Worm (Caenorhabditis elegans): ENCODE measurements around the gene F20D6.9.

DNA sequence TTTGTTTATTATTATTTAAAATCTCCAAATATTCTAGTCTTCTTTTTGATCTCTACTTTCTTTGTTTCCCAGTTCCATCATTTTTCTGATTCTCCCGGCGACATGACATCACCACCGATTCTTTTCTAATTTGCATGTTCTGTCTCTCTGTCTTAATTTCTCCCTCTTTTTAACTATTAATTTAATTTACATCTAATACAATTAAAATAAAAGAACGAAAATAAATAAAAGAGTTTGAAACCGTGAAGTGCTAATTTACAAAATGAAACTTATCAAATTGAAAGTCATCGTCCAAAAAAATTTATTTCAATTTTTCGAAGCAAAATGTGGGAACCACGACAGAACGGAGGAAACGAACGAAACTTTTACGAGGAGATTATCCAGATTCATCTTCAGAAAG lies 17.6 kb downstream of the F20D6.9 start, which contains the start of gene F20D6.6:
- no peak for TF ChIP-seq ets-7 (tag; optimal IDR thresholded peaks at IDR 0.05)
- TF ChIP-seq B0310.2 (tag; optimal IDR thresholded peaks at IDR 0.05) = no peak
- TF ChIP-seq hnd-1 (tag; optimal IDR thresholded peaks at IDR 0.05) = no peak
- no peak for TF ChIP-seq tbx-11 (GFP tag; IDR thresholded peaks at IDR 0.05)
- no peak for TF ChIP-seq pes-1 (GFP tag; IDR thresholded peaks at IDR 0.05)
- no peak for TF ChIP-seq F13C5.2 (tag; optimal IDR thresholded peaks at IDR 0.05)
- no peak for TF ChIP-seq scrt-1 (GFP tag; IDR thresholded peaks at IDR 0.05)
- TF ChIP-seq ama-1 (optimal IDR thresholded peaks at IDR 0.05) = no peak
- no peak for TF ChIP-seq ceh-13 (GFP tag; optimal IDR thresholded peaks at IDR 0.05)
- no peak for TF ChIP-seq tra-4 (tag; optimal IDR thresholded peaks at IDR 0.05)
- TF ChIP-seq tbx-37 (GFP tag; conservative IDR thresholded peaks at IDR 0.05) = no peak
- TF ChIP-seq hmbx-1 (tag; optimal IDR thresholded peaks at IDR 0.05) = no peak
